Fruit fly (Drosophila melanogaster): ENCODE results near the gene Cog8.

Gene Cog8

DNA sequence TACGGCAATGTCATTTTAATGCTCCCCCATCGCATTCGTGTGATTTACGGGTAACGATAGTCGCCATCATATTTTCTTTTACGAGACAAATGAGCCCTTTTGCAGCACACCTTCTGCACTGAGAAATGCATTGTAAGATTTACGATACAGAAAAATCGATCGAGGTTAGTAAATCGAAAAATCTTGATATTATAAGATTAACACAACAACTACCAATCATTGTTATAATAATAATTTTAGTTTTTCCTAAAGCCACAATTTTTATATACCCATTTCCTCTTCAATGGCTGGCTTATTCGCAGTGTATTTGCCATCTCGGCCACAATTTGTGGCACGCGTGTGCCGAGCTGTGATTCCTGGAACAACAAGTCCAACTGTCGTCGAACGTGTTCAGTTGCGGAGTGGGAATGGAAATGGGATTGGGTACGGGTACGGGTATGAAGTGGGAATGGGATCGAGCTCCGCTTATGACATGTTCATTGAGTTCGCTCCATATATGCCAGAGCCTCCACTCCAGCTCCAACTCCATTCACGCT, 26.7 kb downstream of the Cog8 start (continued):
- TF ChIP-seq zfh2 (GFP tag; optimal IDR thresholded peaks at IDR 0.05) (no peak), CG30431 (GFP tag; optimal IDR thresholded peaks at IDR 0.05) (no peak), CG10274 (GFP tag; optimal IDR thresholded peaks at IDR 0.05) (no peak), CG9727 (GFP tag; optimal IDR thresholded peaks at IDR 0.05) (peak; percentile 49), CG11456 (GFP tag; IDR thresholded peaks at IDR 0.05) (no peak), ase (GFP tag; IDR thresholded peaks at IDR 0.05) (no peak), CG3995 (GFP tag; optimal IDR thresholded peaks at IDR 0.05) (no peak), emc (GFP tag; optimal IDR thresholded peaks at IDR 0.05) (no peak), CG4282 (GFP tag; optimal IDR thresholded peaks at IDR 0.05) (no peak), Gug (GFP tag; IDR thresholded peaks at IDR 0.05) (0 out of 4 replicates have a peak, but pooled peaks have one; percentile 18), CG17802 (tag; optimal IDR thresholded peaks at IDR 0.05) (no peak), dysf (GFP tag; IDR thresholded peaks at IDR 0.05) (peak; percentile 39; the same call in 1 of the 3 replicates), CG17328 (GFP tag; IDR thresholded peaks at IDR 0.05) (peak; percentile 34; the same call in 1 of the 2 replicates), gsb-n (tag; optimal IDR thresholded peaks at IDR 0.05) (peak; percentile 12), CG2199 (GFP tag; IDR thresholded peaks at IDR 0.05) (no peak), CG4424 (GFP tag; optimal IDR thresholded peaks at IDR 0.05) (peak; percentile 25), Ets65A (GFP tag) (peak; percentile 74), CG31224 (GFP tag; IDR thresholded peaks at IDR 0.05) (no peak), Vsx1 (GFP tag; optimal IDR thresholded peaks at IDR 0.05) (no peak), tin (GFP tag; optimal IDR thresholded peaks at IDR 0.05) (no peak), Mad (GFP tag; optimal IDR thresholded peaks at IDR 0.05) (no peak), esg (GFP tag; conservative IDR thresholded peaks at IDR 0.05) (no peak), lbe (GFP tag; optimal IDR thresholded peaks at IDR 0.05) (no peak), sd (tag; optimal IDR thresholded peaks at IDR 0.05) (no peak), fd64A (GFP tag; optimal IDR thresholded peaks at IDR 0.05) (no peak), CG7928 (GFP tag; optimal IDR thresholded peaks at IDR 0.05) (no peak), Ets97D (GFP tag; optimal IDR thresholded peaks at IDR 0.05) (no peak), CG18476 (GFP tag; optimal IDR thresholded peaks at IDR 0.05) (no peak), Abd-B (GFP tag; optimal IDR thresholded peaks at IDR 0.05) (peak; percentile 18), Blimp-1 (GFP tag; optimal IDR thresholded peaks at IDR 0.05) (peak; percentile 41), psq (GFP tag; optimal IDR thresholded peaks at IDR 0.05) (no peak), hb (GFP tag; IDR thresholded peaks at IDR 0.05; ENCODE audit: partially characterized antibody) (no peak), CG9797 (GFP tag; optimal IDR thresholded peaks at IDR 0.05) (no peak), CG10565 (GFP tag; optimal IDR thresholded peaks at IDR 0.05) (no peak), gcm (GFP tag; optimal IDR thresholded peaks at IDR 0.05) (no peak), CG4404 (GFP tag; IDR thresholded peaks at IDR 0.05) (no peak), CG10979 (tag; optimal IDR thresholded peaks at IDR 0.05) (peak; percentile 53), caup (GFP tag; optimal IDR thresholded peaks at IDR 0.05; ENCODE audit: severe bottlenecking) (no peak), CG6272 (GFP tag; IDR thresholded peaks at IDR 0.05) (no peak), CG7357 (GFP tag; IDR thresholded peaks at IDR 0.05) (no peak), Trl (optimal IDR thresholded peaks at IDR 0.05) (no peak), Trl (GFP tag; optimal IDR thresholded peaks at IDR 0.05) (no peak), CG10267 (tag; optimal IDR thresholded peaks at IDR 0.05) (peak; percentile 15), CG11247 (GFP tag; IDR thresholded peaks at IDR 0.05) (no peak), CoRest (tag; optimal IDR thresholded peaks at IDR 0.05) (peak; percentile 9), ssp (GFP tag; IDR thresholded peaks at IDR 0.05) (no peak), CG2712 (tag; optimal IDR thresholded peaks at IDR 0.05) (peak; percentile 57), pfk (GFP tag; optimal IDR thresholded peaks at IDR 0.05) (no peak), HLH54F (GFP tag; optimal IDR thresholded peaks at IDR 0.05) (no peak), CG12391 (tag; optimal IDR thresholded peaks at IDR 0.05) (peak; percentile 7), prd (optimal IDR thresholded peaks at IDR 0.05) (no peak), prd (GFP tag; IDR thresholded peaks at IDR 0.05) (peak; percentile 49; the same call in 1 of the 3 replicates)
